Fruit fly (Drosophila melanogaster): ENCODE data around the gene CG31467.

The CG31467 gene

DNA sequence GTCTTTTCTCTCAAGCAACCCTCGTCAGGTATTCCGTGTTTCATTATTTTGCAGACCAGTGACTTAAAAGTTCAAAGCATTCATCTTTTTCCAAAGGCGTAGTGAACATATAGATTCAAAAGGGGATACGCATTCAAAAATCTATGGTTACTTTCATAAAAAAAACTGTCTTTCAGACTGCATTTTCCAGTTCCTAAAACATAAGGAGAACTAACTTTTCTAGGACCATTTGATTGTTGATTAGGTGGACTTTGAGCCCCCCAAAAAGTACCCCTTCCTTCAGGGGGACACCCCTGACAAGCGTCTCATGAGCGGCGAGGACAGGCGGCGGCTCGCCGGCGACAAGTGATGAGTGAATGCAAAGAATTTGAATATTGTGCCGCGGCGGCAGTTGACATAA, 33.1 kb downstream of the CG31467 start (continued):
- TF ChIP-seq sv (GFP tag; optimal IDR thresholded peaks at IDR 0.05) = no peak
- TF ChIP-seq Myc (optimal IDR thresholded peaks at IDR 0.05) = no peak
- no peak for TF ChIP-seq Dfd (GFP tag; optimal IDR thresholded peaks at IDR 0.05)
- TF ChIP-seq foxo (GFP tag; optimal IDR thresholded peaks at IDR 0.05) = peak in 1 of 2 experiments; percentile 45

DNA sequence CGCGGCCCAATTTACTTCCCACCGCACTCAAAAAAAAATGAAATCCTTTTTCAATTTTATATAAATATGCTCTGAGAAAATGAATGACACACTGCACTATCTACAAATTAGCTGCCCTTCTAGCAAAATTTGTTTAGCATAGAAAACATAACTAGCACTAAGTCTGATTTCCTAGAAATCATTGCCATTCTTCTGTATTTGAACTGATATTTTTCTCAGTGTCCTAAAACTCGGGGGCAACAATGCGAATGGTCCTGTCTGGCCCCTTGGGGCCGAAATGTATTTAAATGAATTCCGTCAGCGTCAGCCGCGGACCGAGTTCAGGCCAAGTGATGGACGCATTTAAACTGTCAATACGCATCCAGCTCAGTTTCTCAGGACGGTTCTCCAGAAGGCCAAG, 34.0 kb downstream of the CG31467 start:
- TF ChIP-seq Jra (GFP tag; optimal IDR thresholded peaks at IDR 0.05) (no peak), Dif (GFP tag; optimal IDR thresholded peaks at IDR 0.05; ENCODE audit: partially characterized antibody) (no peak), foxo (GFP tag; optimal IDR thresholded peaks at IDR 0.05) (peak in 1 of 2 experiments; percentile 23), fru (GFP tag; optimal IDR thresholded peaks at IDR 0.05) (peak; percentile 16), ey (GFP tag; optimal IDR thresholded peaks at IDR 0.05) (peak; percentile 8)

DNA sequence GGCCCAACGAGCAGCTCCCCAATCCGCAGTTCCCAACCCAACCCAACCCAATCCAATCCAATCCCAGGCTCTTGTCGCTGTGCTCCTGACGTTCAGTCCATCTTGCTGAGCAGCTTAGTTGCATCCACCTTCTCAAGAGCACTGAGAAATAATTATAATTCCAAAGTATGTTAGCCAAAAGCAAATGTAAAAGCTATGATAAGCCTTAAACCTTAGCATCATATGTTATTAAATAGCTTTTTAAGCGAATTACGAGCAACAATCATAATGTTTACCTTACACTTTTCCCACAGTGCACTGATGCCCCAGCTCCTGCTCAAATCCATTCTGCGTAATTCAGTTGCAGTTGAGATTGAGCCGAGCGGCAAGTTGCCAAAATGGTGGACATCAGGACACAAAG, 36.7 kb downstream of the CG31467 start:
- TF ChIP-seq HLH106 (tag; optimal IDR thresholded peaks at IDR 0.05) (peak; percentile 65), Mio (GFP tag; optimal IDR thresholded peaks at IDR 0.05) (no peak), fru (GFP tag; optimal IDR thresholded peaks at IDR 0.05) (peak; percentile 53), CrebA (GFP tag; optimal IDR thresholded peaks at IDR 0.05; ENCODE audit: borderline replicate concordance) (no peak), h (GFP tag; optimal IDR thresholded peaks at IDR 0.05) (peak; percentile 65), rgr (GFP tag; optimal IDR thresholded peaks at IDR 0.05) (peak; percentile 41), OdsH (GFP tag; optimal IDR thresholded peaks at IDR 0.05) (peak; percentile 12), woc (GFP tag; optimal IDR thresholded peaks at IDR 0.05) (peak; percentile 5), foxo (GFP tag; optimal IDR thresholded peaks at IDR 0.05) (peak in 1 of 2 experiments; percentile 48), ey (GFP tag; optimal IDR thresholded peaks at IDR 0.05) (peak; percentile 44), Myc (optimal IDR thresholded peaks at IDR 0.05) (no peak), Sp1 (GFP tag; optimal IDR thresholded peaks at IDR 0.05) (peak; percentile 42), psq (GFP tag; optimal IDR thresholded peaks at IDR 0.05) (peak; percentile 4)

DNA sequence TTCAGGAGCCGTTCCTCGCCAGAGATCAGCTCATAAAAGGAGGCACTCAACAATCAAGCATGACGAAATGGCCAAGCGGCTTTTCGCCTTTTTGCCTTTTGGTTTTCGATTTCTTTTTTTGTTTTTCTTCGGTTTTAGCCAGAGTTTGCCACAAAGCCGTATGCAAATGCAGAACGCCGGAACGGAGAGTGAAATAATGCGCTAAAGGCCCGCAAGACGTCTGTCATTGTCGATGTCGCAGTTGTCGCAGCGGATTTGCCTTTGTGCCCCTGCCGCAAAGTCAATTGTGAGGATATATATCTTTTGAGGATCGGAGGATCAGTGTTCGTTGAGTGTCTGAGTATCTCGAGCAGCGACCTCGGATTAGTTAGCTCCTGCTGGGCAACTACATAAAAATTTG, 38.7 kb downstream of the CG31467 start:
- no peak for TF ChIP-seq foxo (GFP tag; optimal IDR thresholded peaks at IDR 0.05)
- no peak for TF ChIP-seq pan (optimal IDR thresholded peaks at IDR 0.05)
- no peak for TF ChIP-seq dmrt93B (GFP tag; optimal IDR thresholded peaks at IDR 0.05)
- TF ChIP-seq lola (GFP tag; optimal IDR thresholded peaks at IDR 0.05) = no peak
- no peak for TF ChIP-seq dsf (GFP tag; optimal IDR thresholded peaks at IDR 0.05; ENCODE audit: borderline replicate concordance)
- no peak for TF ChIP-seq rgr (GFP tag; optimal IDR thresholded peaks at IDR 0.05)
- TF ChIP-seq Rel (GFP tag; optimal IDR thresholded peaks at IDR 0.05) = no peak
- TF ChIP-seq Rel (tag; optimal IDR thresholded peaks at IDR 0.05) = no peak
- TF ChIP-seq HLH106 (tag; optimal IDR thresholded peaks at IDR 0.05) = no peak
- TF ChIP-seq GATAd (GFP tag; optimal IDR thresholded peaks at IDR 0.05) = no peak
- no peak for TF ChIP-seq tai (GFP tag; optimal IDR thresholded peaks at IDR 0.05)
- no peak for TF ChIP-seq Dfd (GFP tag; optimal IDR thresholded peaks at IDR 0.05)
- TF ChIP-seq N (GFP tag; optimal IDR thresholded peaks at IDR 0.05) = no peak
- no peak for TF ChIP-seq Dif (GFP tag; optimal IDR thresholded peaks at IDR 0.05; ENCODE audit: partially characterized antibody)
- no peak for TF ChIP-seq OdsH (GFP tag; optimal IDR thresholded peaks at IDR 0.05)
- no peak for TF ChIP-seq CG9705 (GFP tag; optimal IDR thresholded peaks at IDR 0.05)
- TF ChIP-seq Sp1 (GFP tag; optimal IDR thresholded peaks at IDR 0.05) = no peak

DNA sequence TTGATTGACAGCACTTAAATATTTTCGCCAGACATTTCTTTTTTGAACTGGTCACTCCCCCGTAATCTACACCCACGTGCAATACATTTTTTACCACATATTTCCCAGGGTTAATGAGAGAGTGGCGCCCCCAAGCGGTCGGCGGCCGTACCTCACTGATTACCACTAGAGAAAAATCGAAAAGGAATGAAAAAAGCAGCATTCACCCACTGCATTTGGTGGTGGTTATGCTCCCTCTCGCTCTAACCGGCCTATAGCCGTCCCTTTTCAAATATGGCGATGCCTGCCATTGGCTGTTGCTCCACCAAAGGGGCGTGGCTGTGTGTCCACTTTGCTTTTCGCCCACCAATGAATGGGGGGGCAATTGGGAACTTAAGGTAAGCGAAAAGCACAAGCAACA, 41.7 kb downstream of the CG31467 start:
- TF ChIP-seq Hr78 (GFP tag; optimal IDR thresholded peaks at IDR 0.05) (no peak), CrebA (GFP tag; optimal IDR thresholded peaks at IDR 0.05; ENCODE audit: borderline replicate concordance) (no peak), Sp1 (GFP tag; optimal IDR thresholded peaks at IDR 0.05) (no peak), Vsx2 (GFP tag; optimal IDR thresholded peaks at IDR 0.05; ENCODE audit: partially characterized antibody) (peak; percentile 39), foxo (GFP tag; optimal IDR thresholded peaks at IDR 0.05) (peak in 1 of 2 experiments; percentile 1), Rel (GFP tag; optimal IDR thresholded peaks at IDR 0.05) (no peak), Rel (tag; optimal IDR thresholded peaks at IDR 0.05) (peak; percentile 17), Jra (GFP tag; optimal IDR thresholded peaks at IDR 0.05) (no peak), ey (GFP tag; optimal IDR thresholded peaks at IDR 0.05) (no peak), N (GFP tag; optimal IDR thresholded peaks at IDR 0.05) (no peak), Dfd (GFP tag; optimal IDR thresholded peaks at IDR 0.05) (no peak), Abd-B (GFP tag; optimal IDR thresholded peaks at IDR 0.05) (no peak), CG32264 (GFP tag; optimal IDR thresholded peaks at IDR 0.05) (no peak), h (GFP tag; optimal IDR thresholded peaks at IDR 0.05) (no peak), Myc (optimal IDR thresholded peaks at IDR 0.05) (no peak), rgr (GFP tag; optimal IDR thresholded peaks at IDR 0.05) (no peak), jim (GFP tag; optimal IDR thresholded peaks at IDR 0.05) (no peak), dmrt93B (GFP tag; optimal IDR thresholded peaks at IDR 0.05) (no peak), sv (GFP tag; optimal IDR thresholded peaks at IDR 0.05) (no peak), OdsH (GFP tag; optimal IDR thresholded peaks at IDR 0.05) (peak; percentile 5), pan (optimal IDR thresholded peaks at IDR 0.05) (no peak), br (GFP tag; optimal IDR thresholded peaks at IDR 0.05) (peak; percentile 17), Dif (GFP tag; optimal IDR thresholded peaks at IDR 0.05; ENCODE audit: partially characterized antibody) (peak; percentile 20), psq (GFP tag; optimal IDR thresholded peaks at IDR 0.05) (peak; percentile 11), sage (GFP tag; optimal IDR thresholded peaks at IDR 0.05) (no peak), HLH106 (tag; optimal IDR thresholded peaks at IDR 0.05) (no peak)
